Worm (Caenorhabditis elegans) whole organism, L3 larva: ENCODE results near the gene F27E5.9.

Experiments used
- R02D3.7 ChIP-seq: fragments of 150-350 bp; optimal IDR thresholded peaks from 2 replicates; lab custom pipeline; 2014; ENCODE audit warnings: missing biosample characterization, missing genetic modification characterization
- ceh-16 ChIP-seq: sonication (generic microtip); optimal IDR thresholded peaks from 2 replicates; lab custom pipeline; 2017; ENCODE audit warnings: missing biosample characterization, missing genetic modification characterization
- ceh-82 ChIP-seq: fragments of 150-350 bp; optimal IDR thresholded peaks from 2 replicates; lab custom pipeline; 2014; ENCODE audit warnings: missing biosample characterization, missing genetic modification characterization
- ceh-9 ChIP-seq: sonication (generic microtip); optimal IDR thresholded peaks from 2 replicates; lab custom pipeline; 2018; ENCODE audit warnings: missing biosample characterization, missing genetic modification characterization
- egl-5 ChIP-seq: fragments of 150-350 bp; optimal IDR thresholded peaks from 2 replicates; lab custom pipeline; 2017; ENCODE audit warnings: missing biosample characterization, missing genetic modification reagents, missing genetic modification characterization, inconsistent platforms
- elt-2 ChIP-seq: sonication (generic microtip); optimal IDR thresholded peaks from 2 replicates; lab custom pipeline; 2016; ENCODE audit warnings: missing genetic modification reagents, mild to moderate bottlenecking, missing genetic modification characterization, missing compliant biosample characterization
- elt-3 ChIP-seq, 3 experiments: fragments of 150-350 bp in 1 of 3; sonication (generic microtip) in 2 of 3; optimal IDR thresholded peaks; 2 replicates in 2 of 3; 4 replicates in 1 of 3; lab custom pipeline; 2014 to 2017; ENCODE audit warnings: missing biosample characterization in 3 of 3, missing genetic modification characterization in 3 of 3
- fkh-10 ChIP-seq: sonication (generic microtip); optimal IDR thresholded peaks from 2 replicates; lab custom pipeline; 2017; ENCODE audit warnings: missing biosample characterization, missing genetic modification reagents, missing genetic modification characterization
- fkh-2 ChIP-seq: fragments of 150-350 bp; optimal IDR thresholded peaks from 2 replicates; lab custom pipeline; 2014; ENCODE audit warnings: missing biosample characterization, missing genetic modification reagents, missing genetic modification characterization
- fos-1 ChIP-seq: fragments of 150-350 bp; optimal IDR thresholded peaks from 2 replicates; lab custom pipeline; 2014; ENCODE audit warnings: missing biosample characterization, missing genetic modification characterization
- hmg-11 ChIP-seq: sonication (generic microtip); optimal IDR thresholded peaks from 2 replicates; lab custom pipeline; 2016; ENCODE audit warnings: missing genetic modification characterization, missing compliant biosample characterization
- jun-1 ChIP-seq: fragments of 150-350 bp; optimal IDR thresholded peaks from 2 replicates; lab custom pipeline; 2014; ENCODE audit warnings: missing biosample characterization, missing genetic modification reagents, missing genetic modification characterization
- lin-15B ChIP-seq: fragments of 150-350 bp; optimal IDR thresholded peaks from 2 replicates; lab custom pipeline; 2014; ENCODE audit warnings: missing biosample characterization, missing genetic modification characterization
- mdl-1 ChIP-seq: fragments of 150-350 bp; optimal IDR thresholded peaks from 2 replicates; lab custom pipeline; 2014; ENCODE audit warnings: missing biosample characterization, missing genetic modification characterization
- mml-1 ChIP-seq: fragments of 150-350 bp; sonication (generic microtip); optimal IDR thresholded peaks from 3 replicates; lab custom pipeline; 2014; ENCODE audit warnings: missing biosample characterization, missing genetic modification characterization
- nfya-1 ChIP-seq: sonication (generic microtip); optimal IDR thresholded peaks from 2 replicates; lab custom pipeline; 2017; ENCODE audit warnings: missing genetic modification characterization, mild to moderate bottlenecking, missing compliant biosample characterization, antibody characterized with exemption, moderate library complexity; ENCODE audit not compliant: insufficient read depth
- nhr-12 ChIP-seq: fragments of 150-350 bp; optimal IDR thresholded peaks from 2 replicates; lab custom pipeline; 2014; ENCODE audit warnings: missing biosample characterization, missing genetic modification characterization
- nhr-23 ChIP-seq: fragments of 150-350 bp; optimal IDR thresholded peaks from 2 replicates; lab custom pipeline; 2014; ENCODE audit warnings: missing biosample characterization, missing genetic modification reagents, missing genetic modification characterization
- nhr-28 ChIP-seq: fragments of 150-350 bp; optimal IDR thresholded peaks from 2 replicates; lab custom pipeline; 2014; ENCODE audit warnings: missing biosample characterization, missing genetic modification characterization
- nhr-43 ChIP-seq: sonication (generic microtip); optimal IDR thresholded peaks from 2 replicates; lab custom pipeline; 2016; ENCODE audit warnings: mild to moderate bottlenecking, missing genetic modification characterization, missing compliant biosample characterization; ENCODE audit not compliant: poor library complexity, severe bottlenecking
- nhr-67 ChIP-seq: fragments of 150-350 bp; optimal IDR thresholded peaks from 2 replicates; lab custom pipeline; 2014; ENCODE audit warnings: missing biosample characterization, missing genetic modification characterization
- nhr-76 ChIP-seq: fragments of 150-350 bp; sonication (generic microtip); optimal IDR thresholded peaks from 5 replicates; lab custom pipeline; 2014; ENCODE audit warnings: missing biosample characterization, missing genetic modification characterization
- nhr-77 ChIP-seq: fragments of 150-350 bp; optimal IDR thresholded peaks from 2 replicates; lab custom pipeline; 2014; ENCODE audit warnings: missing biosample characterization, missing genetic modification characterization
- pha-4 ChIP-seq: fragments of 150-350 bp; optimal IDR thresholded peaks from 2 replicates; lab custom pipeline; 2014; ENCODE audit warnings: missing biosample characterization, missing genetic modification reagents, missing genetic modification characterization
- sea-2 ChIP-seq: fragments of 150-350 bp; sonication (generic microtip); optimal IDR thresholded peaks from 4 replicates; lab custom pipeline; 2014; ENCODE audit warnings: missing biosample characterization, missing genetic modification reagents, missing genetic modification characterization
- skn-1 ChIP-seq: fragments of 150-350 bp; optimal IDR thresholded peaks from 2 replicates; lab custom pipeline; 2014; ENCODE audit warnings: missing biosample characterization, missing genetic modification characterization
- unc-39 ChIP-seq: sonication (generic microtip); optimal IDR thresholded peaks from 4 replicates; lab custom pipeline; 2017; ENCODE audit warnings: missing biosample characterization, missing genetic modification characterization
- unc-62 ChIP-seq: fragments of 150-350 bp; sonication (generic microtip); optimal IDR thresholded peaks from 4 replicates; lab custom pipeline; 2014; ENCODE audit warnings: missing biosample characterization, missing genetic modification reagents, missing genetic modification characterization
- ztf-11 ChIP-seq: fragments of 150-350 bp; optimal IDR thresholded peaks from 2 replicates; lab custom pipeline; 2014; ENCODE audit warnings: missing biosample characterization, missing genetic modification characterization
- ztf-4 ChIP-seq: fragments of 150-350 bp; optimal IDR thresholded peaks from 2 replicates; lab custom pipeline; 2014; ENCODE audit warnings: missing biosample characterization, missing genetic modification characterization

Gene F27E5.9

DNA sequence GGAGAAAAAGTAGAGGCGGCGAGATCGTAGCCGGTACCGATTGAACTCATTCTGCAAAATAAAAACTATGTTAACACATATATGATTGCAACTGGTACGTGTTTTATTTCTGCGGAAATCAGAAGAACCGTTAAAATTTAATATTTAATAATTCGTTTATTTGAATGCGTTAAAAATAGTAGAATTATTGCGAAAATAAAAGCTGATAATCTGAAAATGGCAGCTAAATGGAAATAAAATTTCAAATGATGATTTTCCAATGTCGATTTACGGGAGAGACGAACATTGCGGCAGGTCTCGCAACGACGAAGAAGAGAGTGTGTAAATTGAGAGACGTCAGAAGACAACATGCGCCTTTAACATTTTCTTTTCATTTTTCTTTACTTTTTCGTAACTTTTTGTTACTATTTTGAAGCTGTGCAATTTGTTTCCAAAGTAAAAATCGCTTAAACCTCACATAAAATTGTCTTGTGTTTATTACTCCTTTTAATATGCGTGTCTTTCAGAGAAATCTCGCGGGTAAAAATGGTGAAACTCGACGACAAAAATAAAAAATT, 34.9 kb upstream of the F27E5.9 start, which contains the start of the genes pas-7 and puf-12:
Gene pas-7, minus strand, starts transcription at position 51 of the 557 bp plus-strand sequence.
Gene puf-12, plus strand, starts transcription at position 507 of the 557 bp plus-strand sequence.
- peak; percentile 61 for TF ChIP-seq lin-15B (tag; lab: Kevin White, UChicago)
- no peak for TF ChIP-seq nhr-76 (tag; lab: Kevin White, UChicago)
- no peak for TF ChIP-seq elt-3 (tag; optimal IDR thresholded peaks at IDR 0.05; lab: Kevin White, UChicago)
- peak; percentile 70 for TF ChIP-seq pha-4 (tag; lab: Kevin White, UChicago)
- no peak for TF ChIP-seq fos-1 (tag; lab: Kevin White, UChicago)
- peak; percentile 75 for TF ChIP-seq nfya-1
- peak; percentile 6 for TF ChIP-seq elt-2
- TF ChIP-seq nhr-67 (tag; lab: Kevin White, UChicago): no peak
- peak; percentile 97 for TF ChIP-seq skn-1 (tag; lab: Kevin White, UChicago)
- no peak for TF ChIP-seq nhr-77 (tag; lab: Kevin White, UChicago)
- peak; percentile 32 for TF ChIP-seq nhr-23 (tag; lab: Kevin White, UChicago)
- TF ChIP-seq ceh-9 (tag; lab: Kevin White, UChicago): no peak
- TF ChIP-seq R02D3.7 (tag; lab: Kevin White, UChicago): peak; percentile 62

DNA sequence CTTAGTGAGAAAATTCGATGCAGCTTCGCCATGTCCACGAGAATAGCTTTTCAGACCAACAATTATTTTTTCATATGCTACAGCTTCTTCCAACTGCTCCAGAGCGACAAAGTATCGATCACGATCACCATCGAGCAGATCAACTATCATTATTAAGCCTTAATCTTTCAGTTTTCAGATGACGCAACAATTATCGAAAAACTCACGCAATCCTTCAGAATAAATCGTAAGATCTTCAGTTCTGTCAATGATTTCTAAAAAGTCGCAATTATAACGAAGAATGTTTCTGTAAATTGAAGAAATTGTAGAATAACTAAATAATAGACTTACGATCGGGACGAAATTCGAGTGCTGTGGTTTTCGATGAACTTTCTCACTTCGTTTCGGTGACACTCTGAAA, 31.5 kb upstream of the F27E5.9 start:
- no peak for TF ChIP-seq ceh-16 (tag; lab: Kevin White, UChicago)

DNA sequence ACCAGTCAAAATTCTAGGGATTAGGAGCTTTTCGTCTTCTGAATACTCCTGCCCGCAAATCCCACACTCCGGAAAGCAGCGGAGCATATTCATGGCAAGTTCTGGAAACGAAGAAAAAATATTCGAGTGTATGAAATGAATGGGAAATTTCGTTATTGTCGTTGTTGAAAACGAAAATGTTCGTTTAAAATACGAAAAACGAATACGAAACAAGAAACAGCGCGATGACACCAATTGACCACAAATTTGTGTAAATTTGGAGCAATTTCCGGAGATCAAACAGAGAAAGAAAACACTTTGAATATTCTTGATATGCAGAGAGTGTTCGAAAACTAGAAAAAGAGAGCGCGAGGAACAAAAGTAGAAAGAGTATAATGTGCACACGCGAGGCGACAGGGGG, 29.1 kb upstream of the F27E5.9 start, which contains the start of gene ZK945.4:
Gene ZK945.4, minus strand, starts transcription at position 101 of the 400 bp plus-strand sequence.
- no peak for TF ChIP-seq mdl-1 (tag; lab: Kevin White, UChicago)
- no peak for TF ChIP-seq fkh-10 (GFP tag; lab: Kevin White, UChicago)
- TF ChIP-seq pha-4 (tag; lab: Kevin White, UChicago): no peak
- TF ChIP-seq skn-1 (tag; lab: Kevin White, UChicago): no peak
- no peak for TF ChIP-seq nhr-12 (tag; lab: Kevin White, UChicago)
- TF ChIP-seq nfya-1: no peak
- TF ChIP-seq sea-2 (GFP tag; lab: Kevin White, UChicago): no peak
- no peak for TF ChIP-seq nhr-28 (tag; lab: Kevin White, UChicago)
- no peak for TF ChIP-seq ztf-11 (tag; lab: Kevin White, UChicago)
- TF ChIP-seq nhr-67 (tag; lab: Kevin White, UChicago): no peak
- TF ChIP-seq R02D3.7 (tag; lab: Kevin White, UChicago): no peak
- TF ChIP-seq ceh-16 (tag; lab: Kevin White, UChicago): no peak
- TF ChIP-seq hmg-11 (tag; lab: Kevin White, UChicago): no peak
- TF ChIP-seq nhr-77 (tag; lab: Kevin White, UChicago): no peak
- no peak for TF ChIP-seq nhr-23 (tag; lab: Kevin White, UChicago)
- TF ChIP-seq unc-39 (tag; lab: Kevin White, UChicago): no peak
- TF ChIP-seq fkh-2 (tag; lab: Kevin White, UChicago): no peak
- no peak for TF ChIP-seq mml-1
- TF ChIP-seq jun-1 (tag; lab: Kevin White, UChicago): no peak

DNA sequence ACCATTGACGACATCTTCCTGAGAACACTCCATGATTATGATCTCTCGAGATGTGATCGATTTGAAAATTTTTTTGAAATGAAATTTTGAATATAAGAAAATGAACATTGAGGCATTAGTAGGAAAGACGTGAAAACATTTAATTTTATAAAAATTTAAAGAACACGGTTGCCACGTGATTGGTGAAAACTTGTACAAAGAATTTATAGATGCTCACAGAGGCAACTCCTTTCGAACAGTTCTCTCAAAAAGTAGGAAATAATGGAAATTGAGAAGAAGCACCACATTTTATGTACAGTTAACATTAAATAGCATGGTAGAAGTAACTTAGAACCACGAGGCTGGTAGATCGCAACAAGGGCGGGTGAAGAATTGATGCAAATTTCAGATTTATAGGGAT, 27.9 kb upstream of the F27E5.9 start, which contains the start of gene ZK945.6:
Gene ZK945.6, minus strand, starts transcription at position 101 of the 400 bp plus-strand sequence.
- TF ChIP-seq nhr-43 (tag; lab: Kevin White, UChicago) (no peak), elt-3 (tag; optimal IDR thresholded peaks at IDR 0.05; lab: Kevin White, UChicago) (no peak), unc-39 (tag; lab: Kevin White, UChicago) (no peak), R02D3.7 (tag; lab: Kevin White, UChicago) (no peak), nhr-67 (tag; lab: Kevin White, UChicago) (no peak), egl-5 (no peak), nhr-28 (tag; lab: Kevin White, UChicago) (no peak), ceh-82 (no peak), mdl-1 (tag; lab: Kevin White, UChicago) (no peak)
- TF ChIP-seq, all 47 proteins: peak for 0

DNA sequence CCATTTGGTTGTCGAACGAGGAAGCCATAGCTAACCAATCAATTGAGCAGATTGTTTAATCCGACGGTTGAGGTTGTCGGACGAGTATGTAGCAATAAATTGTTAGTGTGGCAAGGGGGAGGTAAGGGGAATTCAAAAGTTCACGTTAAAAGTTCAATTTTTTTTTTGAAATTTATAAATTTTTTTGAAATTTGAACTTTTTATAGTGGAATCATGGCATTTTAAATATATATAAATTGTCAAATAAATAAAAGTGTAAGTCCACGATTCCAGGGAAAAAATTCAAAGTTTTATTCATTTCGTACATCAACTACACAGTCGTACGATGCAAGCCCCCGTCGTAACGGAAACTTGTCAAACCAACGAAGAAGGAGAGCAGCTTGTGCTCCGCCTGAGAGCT, 26.4 kb upstream of the F27E5.9 start, which contains the start of the genes ZK945.7 and ZK945.8:
Gene ZK945.7, minus strand, starts transcription at position 101 of the 400 bp plus-strand sequence.
Gene ZK945.8, plus strand, starts transcription at position 275 of the 400 bp plus-strand sequence.
- no peak for TF ChIP-seq ztf-4 (tag; lab: Kevin White, UChicago)
- no peak for TF ChIP-seq unc-39 (tag; lab: Kevin White, UChicago)
- TF ChIP-seq unc-62 (GFP tag; lab: Kevin White, UChicago): no peak
- TF ChIP-seq, all 47 proteins: peak for 0
